Fruit fly (Drosophila melanogaster) whole organism, embryonic: Measurements from ENCODE around the gene Mst89B.

ENCODE experiments used
- Ada2b ChIP-seq: fragments of 200-800 bp; sonication (Bioruptor generic); IDR thresholded peaks from 2 replicates; pipeline ENCODE4 v1.3.6; 2022; ENCODE audit warnings: missing biosample characterization, missing genetic modification characterization
- Adf1 ChIP-seq: fragments of 200-800 bp; sonication (Bioruptor generic); IDR thresholded peaks from 2 replicates; pipeline ENCODE4 v1.3.6; 2022; ENCODE audit warnings: missing biosample characterization, missing genetic modification characterization
- Atf-2 ChIP-seq: fragments of 200-800 bp; sonication (Bioruptor generic); optimal IDR thresholded peaks from 2 replicates; lab custom pipeline; 2016; ENCODE audit warnings: missing biosample characterization, missing genetic modification characterization
- Awh ChIP-seq: fragments of 200-800 bp; sonication (Bioruptor generic); IDR thresholded peaks from 2 replicates; pipeline ENCODE4, ENCODE4 v1.3.6; 2022; ENCODE audit warnings: missing biosample characterization, missing genetic modification characterization
- B-H1 ChIP-seq: fragments of 200-800 bp; sonication (Bioruptor generic); IDR thresholded peaks from 3 replicates; pipeline ENCODE4 v1.3.6; 2022; ENCODE audit warnings: missing biosample characterization, missing genetic modification characterization
- Bgb ChIP-seq: fragments of 200-800 bp; sonication (Bioruptor generic); IDR thresholded peaks from 2 replicates; pipeline ENCODE4 v1.3.6; 2022; ENCODE audit warnings: missing biosample characterization, missing genetic modification characterization; ENCODE audit not compliant: partially characterized antibody
- CG10147 ChIP-seq: fragments of 200-800 bp; sonication (Bioruptor generic); optimal IDR thresholded peaks from 2 replicates; lab custom pipeline; 2019; ENCODE audit warnings: missing biosample characterization, mild to moderate bottlenecking, missing genetic modification characterization, moderate library complexity
- CG10321 ChIP-seq: fragments of 200-800 bp; sonication (Bioruptor generic); IDR thresholded peaks from 2 replicates; pipeline ENCODE4 v1.3.6; 2022; ENCODE audit warnings: missing biosample characterization, missing genetic modification characterization
- CG11247 ChIP-seq: fragments of 200-800 bp; sonication (Bioruptor generic); IDR thresholded peaks from 2 replicates; pipeline ENCODE4 v1.3.6; 2022; ENCODE audit warnings: missing biosample characterization, missing genetic modification characterization
- CG1233 ChIP-seq: fragments of 200-800 bp; sonication (Bioruptor generic); optimal IDR thresholded peaks from 4 replicates; lab custom pipeline; 2018; ENCODE audit warnings: missing biosample characterization, mild to moderate bottlenecking, missing genetic modification characterization
- CG12391 ChIP-seq: fragments of 200-800 bp; sonication (Bioruptor generic); optimal IDR thresholded peaks from 3 replicates; lab custom pipeline; 2018; ENCODE audit warnings: missing biosample characterization, mild to moderate bottlenecking, missing genetic modification characterization, moderate library complexity
- CG12769 ChIP-seq: fragments of 200-800 bp; sonication (Bioruptor generic); optimal IDR thresholded peaks from 2 replicates; lab custom pipeline; 2019; ENCODE audit warnings: missing biosample characterization, mild to moderate bottlenecking, missing genetic modification characterization, moderate library complexity
- CG13287 ChIP-seq: fragments of 200-800 bp; sonication (Bioruptor generic); IDR thresholded peaks from 2 replicates; pipeline ENCODE4 v1.3.6; 2022; ENCODE audit warnings: missing biosample characterization, missing genetic modification characterization; ENCODE audit not compliant: partially characterized antibody
- CG2712 ChIP-seq: fragments of 200-800 bp; optimal IDR thresholded peaks from 3 replicates; lab custom pipeline; 2019; ENCODE audit warnings: missing biosample characterization, mild to moderate bottlenecking, missing genetic modification characterization, moderate library complexity
- CG3847 ChIP-seq: fragments of 200-800 bp; sonication (Bioruptor generic); IDR thresholded peaks from 2 replicates; pipeline ENCODE4 v1.3.6; 2022; ENCODE audit warnings: missing biosample characterization, missing genetic modification characterization
- CG43689 ChIP-seq: fragments of 200-800 bp; sonication (Bioruptor generic); IDR thresholded peaks from 2 replicates; pipeline ENCODE4 v1.3.6; 2022; ENCODE audit warnings: missing biosample characterization, missing genetic modification characterization
- CG4424 ChIP-seq: fragments of 200-800 bp; sonication (Bioruptor generic); optimal IDR thresholded peaks from 3 replicates; lab custom pipeline; 2016; ENCODE audit warnings: missing biosample characterization, missing genetic modification characterization
- CG6272 ChIP-seq: fragments of 200-800 bp; sonication (Bioruptor generic); IDR thresholded peaks from 2 replicates; pipeline ENCODE4 v1.3.6; 2022; ENCODE audit warnings: missing biosample characterization, missing genetic modification characterization
- CG7357 ChIP-seq: fragments of 200-800 bp; sonication (Bioruptor generic); IDR thresholded peaks from 3 replicates; pipeline ENCODE4 v1.3.6; 2022; ENCODE audit warnings: missing biosample characterization, missing genetic modification characterization
- CG7556 ChIP-seq: fragments of 200-800 bp; sonication (Bioruptor generic); optimal IDR thresholded peaks from 2 replicates; lab custom pipeline; 2017; ENCODE audit warnings: missing biosample characterization, mild to moderate bottlenecking, missing genetic modification characterization
- CG8290 ChIP-seq, 3 experiments: fragments of 200-800 bp; sonication (Bioruptor generic); optimal IDR thresholded peaks; 2 replicates each; lab custom pipeline; 2016 to 2019; ENCODE audit warnings: missing biosample characterization in 3 of 3, missing genetic modification characterization in 3 of 3, mild to moderate bottlenecking in 2 of 3, moderate library complexity in 1 of 3
- Dip3 ChIP-seq: fragments of 200-800 bp; sonication (Bioruptor generic); optimal IDR thresholded peaks from 3 replicates; lab custom pipeline; 2016; ENCODE audit warnings: missing biosample characterization, missing genetic modification characterization
- H2.0 ChIP-seq: fragments of 200-800 bp; sonication (Bioruptor generic); IDR thresholded peaks from 2 replicates; pipeline ENCODE4 v1.3.6; 2022; ENCODE audit warnings: missing biosample characterization, missing genetic modification characterization
- Hr51 ChIP-seq, 2 experiments: fragments of 200-800 bp; sonication (Bioruptor generic); optimal IDR thresholded peaks; 2 replicates in 1 of 2; 3 replicates in 1 of 2; lab custom pipeline; 2016 to 2018; ENCODE audit warnings: missing biosample characterization in 2 of 2, missing genetic modification characterization in 2 of 2, mild to moderate bottlenecking in 1 of 2, moderate library complexity in 1 of 2
- MESR4 ChIP-seq: fragments of 200-800 bp; sonication (Bioruptor generic); optimal IDR thresholded peaks from 2 replicates; lab custom pipeline; 2018; ENCODE audit warnings: missing biosample characterization, mild to moderate bottlenecking, missing genetic modification characterization, moderate library complexity
- Oli ChIP-seq: fragments of 200-800 bp; sonication (Bioruptor generic); optimal IDR thresholded peaks from 2 replicates; lab custom pipeline; 2018; ENCODE audit warnings: missing biosample characterization, mild to moderate bottlenecking, missing genetic modification characterization, moderate library complexity
- PHDP ChIP-seq: fragments of 200-800 bp; sonication (Bioruptor generic); optimal IDR thresholded peaks from 3 replicates; lab custom pipeline; 2018; ENCODE audit warnings: missing biosample characterization, mild to moderate bottlenecking, missing genetic modification characterization, moderate library complexity
- Rx ChIP-seq: fragments of 200-800 bp; sonication (Bioruptor generic); IDR thresholded peaks from 2 replicates; pipeline ENCODE4 v1.3.6; 2022; ENCODE audit warnings: missing biosample characterization, missing genetic modification characterization
- Scr ChIP-seq: fragments of 200-800 bp; sonication (Bioruptor generic); IDR thresholded peaks from 2 replicates; pipeline ENCODE4 v1.3.6; 2022; ENCODE audit warnings: missing biosample characterization, missing genetic modification characterization; ENCODE audit not compliant: partially characterized antibody
- Tbp ChIP-seq: fragments of >200 bp; optimal IDR thresholded peaks from 2 replicates; lab custom pipeline; 2018; ENCODE audit warnings: missing biosample characterization, missing genetic modification characterization
- Xbp1 ChIP-seq: fragments of 200-800 bp; sonication (Bioruptor generic); optimal IDR thresholded peaks from 3 replicates; lab custom pipeline; 2016; ENCODE audit warnings: missing biosample characterization, mild to moderate bottlenecking, missing genetic modification characterization
- chm ChIP-seq: fragments of 200-800 bp; sonication (Bioruptor generic); IDR thresholded peaks from 2 replicates; pipeline ENCODE4 v1.3.6; 2022; ENCODE audit warnings: missing biosample characterization, missing genetic modification characterization
- crc ChIP-seq: fragments of 200-800 bp; sonication (Bioruptor generic); optimal IDR thresholded peaks from 2 replicates; lab custom pipeline; 2016; ENCODE audit warnings: missing biosample characterization, missing genetic modification characterization
- dati ChIP-seq: fragments of 200-800 bp; sonication (Bioruptor generic); IDR thresholded peaks from 2 replicates; pipeline ENCODE4 v1.3.6; 2022; ENCODE audit warnings: missing biosample characterization, missing genetic modification characterization
- dimm ChIP-seq: fragments of 200-800 bp; sonication (Bioruptor generic); IDR thresholded peaks from 2 replicates; pipeline ENCODE4 v1.3.6; 2022; ENCODE audit warnings: missing biosample characterization, missing genetic modification characterization
- disco-r ChIP-seq: fragments of 200-800 bp; sonication (Bioruptor generic); optimal IDR thresholded peaks from 2 replicates; lab custom pipeline; 2016; ENCODE audit warnings: missing biosample characterization, missing genetic modification characterization
- dmrt99B ChIP-seq: fragments of 200-800 bp; sonication (Bioruptor generic); optimal IDR thresholded peaks from 2 replicates; lab custom pipeline; 2018; ENCODE audit warnings: missing biosample characterization, mild to moderate bottlenecking, missing genetic modification characterization, moderate library complexity
- gce ChIP-seq: fragments of 200-800 bp; sonication (Bioruptor generic); IDR thresholded peaks from 3 replicates; pipeline ENCODE4 v1.3.6; 2022; ENCODE audit warnings: missing biosample characterization, missing genetic modification characterization
- gfzf ChIP-seq: fragments of 200-800 bp; sonication (Bioruptor generic); optimal IDR thresholded peaks from 2 replicates; lab custom pipeline; 2016; ENCODE audit warnings: missing biosample characterization, mild to moderate bottlenecking, missing genetic modification characterization, moderate library complexity
- grn ChIP-seq: fragments of 200-800 bp; sonication (Bioruptor generic); optimal IDR thresholded peaks from 3 replicates; lab custom pipeline; 2017; ENCODE audit warnings: missing biosample characterization, missing genetic modification characterization
- gro ChIP-seq: fragments of 200-800 bp; sonication (Bioruptor generic); optimal IDR thresholded peaks from 2 replicates; lab custom pipeline; 2016; ENCODE audit warnings: missing biosample characterization, missing genetic modification characterization
- nerfin-2 ChIP-seq: fragments of 200-800 bp; sonication (Bioruptor generic); IDR thresholded peaks from 2 replicates; pipeline ENCODE4 v1.3.6; 2022; ENCODE audit warnings: missing biosample characterization, missing genetic modification characterization; ENCODE audit not compliant: partially characterized antibody
- p53 ChIP-seq: fragments of 200-800 bp; sonication (Bioruptor generic); optimal IDR thresholded peaks from 2 replicates; lab custom pipeline; 2016; ENCODE audit warnings: missing biosample characterization, missing genetic modification characterization
- pita ChIP-seq: fragments of 200-800 bp; sonication (Bioruptor generic); optimal IDR thresholded peaks from 2 replicates; lab custom pipeline; 2017; ENCODE audit warnings: missing biosample characterization, mild to moderate bottlenecking, missing genetic modification characterization
- rib ChIP-seq: fragments of 200-800 bp; sonication (Bioruptor generic); IDR thresholded peaks from 2 replicates; pipeline ENCODE4 v1.3.6; 2022; ENCODE audit warnings: missing biosample characterization, missing genetic modification characterization
- slp2 ChIP-seq: fragments of 200-800 bp; sonication (Bioruptor generic); optimal IDR thresholded peaks from 2 replicates; lab custom pipeline; 2016; ENCODE audit warnings: missing biosample characterization, missing genetic modification characterization
- sob ChIP-seq: fragments of 200-800 bp; sonication (Bioruptor generic); IDR thresholded peaks from 2 replicates; pipeline ENCODE4 v1.3.6; 2022; ENCODE audit warnings: missing biosample characterization, missing genetic modification characterization
- vnd ChIP-seq: fragments of 200-800 bp; sonication (Bioruptor generic); IDR thresholded peaks from 3 replicates; pipeline ENCODE4 v1.3.6; 2022; ENCODE audit warnings: missing biosample characterization, missing genetic modification characterization; ENCODE audit not compliant: partially characterized antibody
- wor ChIP-seq: fragments of 200-800 bp; sonication (Bioruptor generic); IDR thresholded peaks from 2 replicates; pipeline ENCODE4 v1.3.6; 2022; ENCODE audit warnings: missing biosample characterization, missing genetic modification characterization

Gene Mst89B

DNA sequence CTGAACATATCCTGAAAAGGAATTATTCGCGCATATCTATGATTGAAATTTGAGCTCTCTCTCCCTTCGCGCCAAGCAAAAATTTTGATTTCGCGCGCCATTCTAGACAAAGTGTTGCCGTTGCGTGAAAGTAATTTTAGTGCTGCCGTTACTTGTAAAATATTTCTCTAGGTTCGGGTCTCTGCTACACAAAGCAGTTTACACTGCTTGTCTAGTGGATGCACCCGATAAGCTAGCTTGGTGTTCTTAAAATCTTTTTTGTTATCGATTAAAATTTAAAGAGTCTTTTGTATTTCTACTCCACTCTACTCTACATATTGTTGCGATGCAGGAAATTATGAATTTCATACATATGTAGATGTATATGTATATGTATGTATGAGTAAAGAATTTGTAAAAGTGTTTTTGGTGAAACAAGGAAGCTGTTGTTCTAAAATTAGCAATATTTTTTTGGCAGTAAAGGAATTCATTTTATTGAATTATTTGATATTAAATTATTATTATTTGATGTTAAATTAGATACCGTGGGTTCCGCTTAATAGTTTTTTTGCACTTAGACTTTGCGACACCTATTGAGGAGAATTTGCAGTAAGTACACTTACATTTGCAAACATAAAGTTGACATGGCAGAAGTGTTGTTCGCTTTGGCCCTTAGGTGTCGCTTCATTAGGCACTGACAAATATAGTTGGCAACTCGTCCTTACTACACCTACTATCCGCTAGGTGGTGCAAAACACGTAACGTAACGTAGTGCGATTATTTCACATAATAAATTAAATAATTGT is 6.2 kb upstream of the Mst89B start (continued):
- peak; percentile 41 to 44 for TF ChIP-seq Hr51 (GFP tag; optimal IDR thresholded peaks at IDR 0.05; lab: Kevin White, UChicago)
- TF ChIP-seq CG43689 (GFP tag; lab: Robert Waterston, UW) = no peak
- TF ChIP-seq dati = no peak
- TF ChIP-seq Dip3 (GFP tag; lab: Kevin White, UChicago) = no peak
- TF ChIP-seq slp2 (GFP tag; lab: Kevin White, UChicago) = peak; percentile 72
- TF ChIP-seq gro (GFP tag; lab: Kevin White, UChicago) = peak; percentile 23
- TF ChIP-seq vnd = no peak
- no peak for TF ChIP-seq nerfin-2 (GFP tag; lab: Robert Waterston, UW)
- peak; percentile 54 for TF ChIP-seq Rx
- peak; percentile 63 for TF ChIP-seq Scr (GFP tag; lab: Robert Waterston, UW)
- peak; percentile 50 for TF ChIP-seq Oli (tag; lab: Kevin White, UChicago)
- no peak for TF ChIP-seq CG7357 (GFP tag; lab: Robert Waterston, UW)
- TF ChIP-seq wor (GFP tag; lab: Robert Waterston, UW) = peak; percentile 35; the same call in 1 of the 2 replicates
- peak; percentile 29; the same call in 1 of the 2 replicates for TF ChIP-seq CG6272 (GFP tag; lab: Robert Waterston, UW)
- peak; percentile 73 for TF ChIP-seq CG13287 (GFP tag; lab: Robert Waterston, UW)
- TF ChIP-seq CG1233 (GFP tag; lab: Kevin White, UChicago) = peak; percentile 72
- no peak for TF ChIP-seq Ada2b (GFP tag; lab: Robert Waterston, UW)
- no peak for TF ChIP-seq rib (GFP tag; lab: Robert Waterston, UW)
- no peak for TF ChIP-seq dimm (GFP tag; lab: Robert Waterston, UW)
- TF ChIP-seq CG10321 = peak; percentile 25; the same call in 1 of the 2 replicates
- TF ChIP-seq CG3847 (GFP tag; lab: Robert Waterston, UW) = peak; percentile 90
- TF ChIP-seq CG10147 (GFP tag; lab: Kevin White, UChicago) = no peak
- peak; percentile 10 for TF ChIP-seq MESR4 (GFP tag; lab: Kevin White, UChicago)
- no peak for TF ChIP-seq Tbp (GFP tag; lab: Kevin White, UChicago)
- peak; percentile 65 for TF ChIP-seq CG2712 (tag; lab: Kevin White, UChicago)
- peak; percentile 75 for TF ChIP-seq CG11247 (GFP tag; lab: Robert Waterston, UW)
- peak; percentile 29 for TF ChIP-seq p53 (GFP tag; lab: Kevin White, UChicago)
- TF ChIP-seq Bgb = peak; percentile 74
- peak; percentile 68; the same call in 1 of the 2 replicates for TF ChIP-seq H2.0 (GFP tag; lab: Robert Waterston, UW)
- TF ChIP-seq gfzf = peak; percentile 41
- TF ChIP-seq Atf-2 (GFP tag; lab: Kevin White, UChicago) = peak; percentile 62
- peak; percentile 18 for TF ChIP-seq crc (GFP tag; lab: Kevin White, UChicago)
- TF ChIP-seq CG4424 (GFP tag; lab: Kevin White, UChicago) = peak; percentile 77
- TF ChIP-seq disco-r (GFP tag; lab: Kevin White, UChicago) = peak; percentile 46
- TF ChIP-seq chm = peak; percentile 76
- TF ChIP-seq CG12769 (tag; lab: Kevin White, UChicago) = no peak
- TF ChIP-seq B-H1 (GFP tag; lab: Robert Waterston, UW) = peak; percentile 51; the same call in 2 of the 3 replicates
- peak; percentile 19 for TF ChIP-seq CG8290 (GFP tag; optimal IDR thresholded peaks at IDR 0.05; lab: Kevin White, UChicago)
- peak; percentile 26 to 87 for TF ChIP-seq CG8290 (tag; optimal IDR thresholded peaks at IDR 0.05; lab: Kevin White, UChicago)
- TF ChIP-seq Xbp1 (GFP tag; lab: Kevin White, UChicago) = peak; percentile 88
- TF ChIP-seq dmrt99B (tag; lab: Kevin White, UChicago) = no peak
- no peak; the same call in 2 of the 3 replicates for TF ChIP-seq gce (GFP tag; lab: Robert Waterston, UW)
- peak; percentile 96 for TF ChIP-seq pita (GFP tag; lab: Kevin White, UChicago)
- TF ChIP-seq sob (GFP tag; lab: Robert Waterston, UW) = peak; percentile 78
- peak; percentile 46 for TF ChIP-seq Awh (GFP tag; lab: Robert Waterston, UW)
- TF ChIP-seq Adf1 (GFP tag; lab: Robert Waterston, UW) = no peak
- TF ChIP-seq CG12391 (tag; lab: Kevin White, UChicago) = peak; percentile 48
- peak; percentile 70 for TF ChIP-seq PHDP (tag; lab: Kevin White, UChicago)
- peak; percentile 28 for TF ChIP-seq CG7556
- no peak for TF ChIP-seq grn
